Worm (Caenorhabditis elegans): Measurements from ENCODE around the gene fbxa-108.

The fbxa-108 gene

ce11 chrV:17683763-17684162 is 24.6 kb upstream of the fbxa-108 start, which contains the start of gene F59A1.15:
TSS of gene F59A1.15 (minus strand) at chrV:17683863.
- TF ChIP-seq F13H6.1 (tag; optimal IDR thresholded peaks at IDR 0.05) (no peak), snpc-4 (tag; optimal IDR thresholded peaks at IDR 0.05) (no peak), nhr-25 (tag; optimal IDR thresholded peaks at IDR 0.05) (no peak), nhr-77 (tag; optimal IDR thresholded peaks at IDR 0.05) (no peak), egl-27 (tag; optimal IDR thresholded peaks at IDR 0.05) (no peak), gmeb-1 (tag; optimal IDR thresholded peaks at IDR 0.05) (no peak)

ce11 chrV:17683290-17683689 is 24.1 kb upstream of the fbxa-108 start:
- TF ChIP-seq ztf-1 (GFP tag; conservative IDR thresholded peaks at IDR 0.05), result no peak
- TF ChIP-seq C34F6.9 (tag; optimal IDR thresholded peaks at IDR 0.05), result no peak
- no peak for TF ChIP-seq alr-1 (tag; optimal IDR thresholded peaks at IDR 0.05)
- no peak for TF ChIP-seq ceh-16 (tag; optimal IDR thresholded peaks at IDR 0.05)
- no peak for TF ChIP-seq F13H6.1 (tag; optimal IDR thresholded peaks at IDR 0.05)
- no peak for TF ChIP-seq nhr-129 (tag; optimal IDR thresholded peaks at IDR 0.05)
- no peak for TF ChIP-seq dmd-4 (tag; optimal IDR thresholded peaks at IDR 0.05)
- no peak for TF ChIP-seq fos-1 (tag; optimal IDR thresholded peaks at IDR 0.05)
- no peak for TF ChIP-seq snpc-4 (tag; optimal IDR thresholded peaks at IDR 0.05)
- no peak for TF ChIP-seq nhr-77 (tag; optimal IDR thresholded peaks at IDR 0.05)
- no peak for TF ChIP-seq mbf-1 (tag; optimal IDR thresholded peaks at IDR 0.05)
- no peak for TF ChIP-seq lsy-2 (tag; optimal IDR thresholded peaks at IDR 0.05)
- no peak for TF ChIP-seq unc-62 (GFP tag; optimal IDR thresholded peaks at IDR 0.05)
- no peak for TF ChIP-seq lin-11 (tag; optimal IDR thresholded peaks at IDR 0.05)
- no peak for TF ChIP-seq elt-1 (tag; optimal IDR thresholded peaks at IDR 0.05)
- no peak for TF ChIP-seq R02D3.7 (tag; optimal IDR thresholded peaks at IDR 0.05)
- no peak for TF ChIP-seq nhr-10 (tag; optimal IDR thresholded peaks at IDR 0.05)
- no peak for TF ChIP-seq Y55F3AM.14 (GFP tag; optimal IDR thresholded peaks at IDR 0.05)

- TF ChIP-seq snpc-4 (tag; optimal IDR thresholded peaks at IDR 0.05) (no peak), ztf-11 (tag; optimal IDR thresholded peaks at IDR 0.05) (no peak), unc-62 (GFP tag; optimal IDR thresholded peaks at IDR 0.05) (no peak), ceh-82 (tag; optimal IDR thresholded peaks at IDR 0.05) (no peak), egl-27 (tag; optimal IDR thresholded peaks at IDR 0.05) (no peak), F13H6.1 (tag; optimal IDR thresholded peaks at IDR 0.05) (no peak), nhr-77 (tag; optimal IDR thresholded peaks at IDR 0.05) (no peak), ZK546.5 (tag; optimal IDR thresholded peaks at IDR 0.05) (no peak), nhr-21 (tag; optimal IDR thresholded peaks at IDR 0.05) (no peak), unc-55 (GFP tag; optimal IDR thresholded peaks at IDR 0.05) (no peak), alr-1 (tag; optimal IDR thresholded peaks at IDR 0.05) (no peak), gmeb-1 (tag; optimal IDR thresholded peaks at IDR 0.05) (no peak), nhr-10 (tag; optimal IDR thresholded peaks at IDR 0.05) (no peak), nhr-23 (tag; optimal IDR thresholded peaks at IDR 0.05) (no peak), nhr-12 (tag; optimal IDR thresholded peaks at IDR 0.05) (no peak), elt-1 (tag; optimal IDR thresholded peaks at IDR 0.05) (no peak), nhr-25 (tag; optimal IDR thresholded peaks at IDR 0.05) (no peak), zag-1 (tag; optimal IDR thresholded peaks at IDR 0.05) (no peak)
These were observed 17.4 kb upstream of the fbxa-108 start, which contains the start of gene str-92 for ce11 chrV:17676553-17676952. TSS of gene str-92 (minus strand) at chrV:17676653.

- TF ChIP-seq lin-39 (tag; optimal IDR thresholded peaks at IDR 0.05) (no peak), elt-1 (tag; optimal IDR thresholded peaks at IDR 0.05) (no peak), nhr-237 (tag; optimal IDR thresholded peaks at IDR 0.05) (no peak), snpc-4 (tag; optimal IDR thresholded peaks at IDR 0.05) (no peak), ZK546.5 (tag; optimal IDR thresholded peaks at IDR 0.05) (no peak), sma-3 (GFP tag; optimal IDR thresholded peaks at IDR 0.05) (no peak), ztf-11 (tag; optimal IDR thresholded peaks at IDR 0.05) (no peak), nhr-21 (tag; optimal IDR thresholded peaks at IDR 0.05) (no peak), sma-9 (GFP tag; optimal IDR thresholded peaks at IDR 0.05) (no peak), sma-9 (tag; optimal IDR thresholded peaks at IDR 0.05) (no peak)
These were observed 14.2 kb upstream of the fbxa-108 start, which contains the start of gene str-93 for ce11 chrV:17673343-17673742. TSS of gene str-93 (minus strand) at chrV:17673443.

- TF ChIP-seq ceh-16 (tag; optimal IDR thresholded peaks at IDR 0.05) (no peak), mbf-1 (tag; optimal IDR thresholded peaks at IDR 0.05) (no peak), ceh-82 (tag; optimal IDR thresholded peaks at IDR 0.05) (no peak), nhr-6 (tag; optimal IDR thresholded peaks at IDR 0.05) (no peak), ama-1 (optimal IDR thresholded peaks at IDR 0.05) (no peak), ztf-4 (tag; optimal IDR thresholded peaks at IDR 0.05) (no peak), nhr-10 (tag; optimal IDR thresholded peaks at IDR 0.05) (no peak), nhr-237 (tag; optimal IDR thresholded peaks at IDR 0.05) (no peak), F13H6.1 (tag; optimal IDR thresholded peaks at IDR 0.05) (no peak), crh-2 (tag; optimal IDR thresholded peaks at IDR 0.05) (no peak), nhr-23 (tag; optimal IDR thresholded peaks at IDR 0.05) (no peak), R02D3.7 (tag; optimal IDR thresholded peaks at IDR 0.05) (no peak), unc-55 (GFP tag; optimal IDR thresholded peaks at IDR 0.05) (no peak), lin-39 (tag; optimal IDR thresholded peaks at IDR 0.05) (no peak)
These were observed 9.3 kb upstream of the fbxa-108 start, which contains the start of gene str-89 for ce11 chrV:17668531-17668930. TSS of gene str-89 (plus strand) at chrV:17668831.

All from whole organism, L2 larva.